Fruit fly (Drosophila melanogaster): ENCODE data around the gene tai.

tai gene

DNA sequence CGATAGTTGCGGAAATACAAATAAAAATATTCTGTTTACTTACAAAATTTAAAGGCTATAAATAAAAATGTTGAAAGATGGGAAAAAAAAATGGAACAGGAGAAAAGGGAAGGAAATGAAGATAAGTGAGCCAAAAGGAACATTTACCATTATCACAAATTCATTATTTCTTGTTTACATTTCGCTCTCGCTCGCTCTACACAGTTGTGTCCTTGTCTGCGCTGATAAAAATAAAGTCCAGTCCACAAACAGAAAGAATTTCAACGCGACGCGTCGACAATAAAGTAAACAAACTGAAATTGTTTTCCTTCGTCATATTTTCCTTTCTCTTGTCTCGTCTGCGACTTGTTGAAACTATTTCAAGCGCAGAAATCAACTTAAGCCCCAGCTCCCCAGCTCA lies 22.7 kb downstream of the tai start:
- TF ChIP-seq usp (GFP tag; optimal IDR thresholded peaks at IDR 0.05) (no peak), psq (optimal IDR thresholded peaks at IDR 0.05) (no peak), Dll (optimal IDR thresholded peaks at IDR 0.05) (no peak), EcR (GFP tag; optimal IDR thresholded peaks at IDR 0.05) (no peak), CG8478 (optimal IDR thresholded peaks at IDR 0.05) (no peak), pan (optimal IDR thresholded peaks at IDR 0.05) (no peak)

DNA sequence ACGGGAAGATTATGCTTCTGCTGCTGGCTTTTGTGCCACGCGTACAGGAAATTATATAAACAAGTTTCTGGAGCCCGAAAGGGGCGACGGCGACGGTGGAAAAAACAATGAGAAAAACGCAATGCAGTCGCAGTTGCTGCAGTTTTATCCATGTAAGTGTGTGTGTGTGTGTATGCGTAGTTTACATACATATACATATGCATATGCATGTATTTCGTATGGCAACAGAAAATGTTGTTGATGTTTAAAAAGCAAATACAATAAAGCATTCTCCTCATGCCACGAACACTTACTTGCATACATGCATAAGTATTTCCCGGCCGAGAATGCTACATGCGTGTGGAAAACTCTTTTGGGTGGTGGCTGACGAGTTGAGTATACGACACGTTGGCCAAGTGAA lies 23.7 kb downstream of the tai start:
- TF ChIP-seq Dll (optimal IDR thresholded peaks at IDR 0.05) = no peak
- TF ChIP-seq pan (optimal IDR thresholded peaks at IDR 0.05) = no peak
- no peak for TF ChIP-seq usp (GFP tag; optimal IDR thresholded peaks at IDR 0.05)
- no peak for TF ChIP-seq EcR (GFP tag; optimal IDR thresholded peaks at IDR 0.05)
- no peak for TF ChIP-seq CG8478 (optimal IDR thresholded peaks at IDR 0.05)
- no peak for TF ChIP-seq psq (optimal IDR thresholded peaks at IDR 0.05)

DNA sequence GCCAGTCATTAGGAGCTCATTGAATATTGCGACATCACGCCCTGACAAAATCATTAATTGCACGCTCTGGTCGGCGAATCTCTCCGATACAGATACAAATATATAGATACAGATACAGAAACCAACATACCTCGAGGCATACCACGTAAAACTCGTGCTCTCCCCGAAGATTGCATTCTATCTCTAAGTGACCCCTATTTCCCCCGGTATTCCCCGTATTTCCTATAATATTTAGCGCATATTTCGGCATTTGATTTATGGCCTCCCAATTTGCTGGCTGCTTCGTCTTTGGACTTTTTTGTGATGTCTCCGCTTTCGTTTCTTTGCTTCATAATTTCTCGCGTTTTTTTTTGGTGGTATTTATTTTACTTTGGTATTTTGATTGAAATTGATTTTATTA lies 25.7 kb downstream of the tai start:
- TF ChIP-seq CG8478 (optimal IDR thresholded peaks at IDR 0.05) (no peak), Dll (optimal IDR thresholded peaks at IDR 0.05) (no peak), psq (optimal IDR thresholded peaks at IDR 0.05) (no peak), EcR (GFP tag; optimal IDR thresholded peaks at IDR 0.05) (no peak), usp (GFP tag; optimal IDR thresholded peaks at IDR 0.05) (no peak)

DNA sequence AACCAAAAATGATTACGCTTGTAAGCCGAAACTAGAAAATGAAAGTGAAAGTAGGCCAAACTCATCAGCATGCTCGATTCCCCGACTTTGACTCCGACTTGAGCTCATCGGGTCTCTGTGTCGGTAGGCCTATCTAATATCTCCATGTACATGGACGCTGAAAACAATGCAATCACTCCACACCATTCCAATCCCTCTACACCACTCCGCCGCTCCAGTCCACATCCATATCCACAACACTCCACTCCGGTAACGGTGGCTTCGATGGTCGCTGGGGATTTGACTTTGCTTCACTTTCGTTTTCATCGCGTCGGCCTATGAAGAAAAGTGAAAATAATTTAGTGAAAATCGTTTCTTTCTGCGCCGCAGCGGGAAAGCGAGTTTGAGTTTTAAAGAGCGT lies 27.1 kb downstream of the tai start:
- TF ChIP-seq usp (GFP tag; optimal IDR thresholded peaks at IDR 0.05) = no peak
- no peak for TF ChIP-seq CG8478 (optimal IDR thresholded peaks at IDR 0.05)
- TF ChIP-seq EcR (GFP tag; optimal IDR thresholded peaks at IDR 0.05) = no peak
- no peak for TF ChIP-seq Dll (optimal IDR thresholded peaks at IDR 0.05)
- TF ChIP-seq psq (optimal IDR thresholded peaks at IDR 0.05) = no peak
- TF ChIP-seq pan (optimal IDR thresholded peaks at IDR 0.05) = no peak

DNA sequence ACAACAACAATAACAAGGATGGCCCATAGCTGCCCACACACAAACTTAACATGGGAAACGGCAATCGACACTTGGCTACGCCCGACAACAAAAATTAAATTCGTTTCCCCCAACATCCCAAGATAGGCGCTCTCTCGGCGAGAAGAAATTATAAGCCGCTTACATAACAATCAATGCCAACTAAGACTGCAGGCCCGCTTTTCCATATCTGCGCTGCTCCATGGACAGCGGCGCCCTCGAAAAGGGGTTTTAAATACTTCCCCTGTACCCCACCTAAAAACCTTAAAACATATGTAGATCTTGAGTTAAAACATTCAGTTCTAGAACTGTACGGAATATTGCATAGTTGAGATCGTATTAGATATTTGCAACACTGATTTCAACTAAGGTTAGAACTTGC lies 28.1 kb downstream of the tai start:
- TF ChIP-seq CG8478 (optimal IDR thresholded peaks at IDR 0.05) (no peak), EcR (GFP tag; optimal IDR thresholded peaks at IDR 0.05) (no peak), pan (optimal IDR thresholded peaks at IDR 0.05) (no peak), psq (optimal IDR thresholded peaks at IDR 0.05) (no peak), usp (GFP tag; optimal IDR thresholded peaks at IDR 0.05) (no peak), Dll (optimal IDR thresholded peaks at IDR 0.05) (no peak)

DNA sequence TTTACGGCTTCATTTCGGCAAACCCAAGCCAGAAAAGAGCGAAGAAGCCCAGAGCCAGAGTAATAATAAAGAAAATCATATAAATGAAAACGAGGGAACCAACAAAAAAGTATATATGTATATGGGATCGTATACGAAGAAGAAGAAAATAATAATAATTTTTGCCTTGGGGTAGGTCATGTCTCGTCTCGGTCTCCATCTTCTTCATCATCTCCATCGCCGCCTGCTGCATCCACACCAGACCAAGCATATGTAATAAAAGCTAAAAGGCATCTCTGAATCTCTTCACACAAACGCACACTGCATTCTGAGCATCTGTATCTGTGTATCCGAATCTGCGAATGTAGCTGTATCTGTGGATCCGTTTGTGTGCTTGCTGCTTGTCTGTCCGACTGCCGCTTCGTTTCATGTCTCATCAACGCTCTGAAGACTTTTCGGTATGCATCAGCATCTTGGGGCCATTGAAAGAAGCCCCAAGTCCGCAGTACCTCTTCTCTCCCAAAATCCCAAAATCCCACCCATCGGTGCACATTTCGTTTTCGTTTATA lies 31.8 kb downstream of the tai start:
- TF ChIP-seq EcR (GFP tag; optimal IDR thresholded peaks at IDR 0.05) = no peak

DNA sequence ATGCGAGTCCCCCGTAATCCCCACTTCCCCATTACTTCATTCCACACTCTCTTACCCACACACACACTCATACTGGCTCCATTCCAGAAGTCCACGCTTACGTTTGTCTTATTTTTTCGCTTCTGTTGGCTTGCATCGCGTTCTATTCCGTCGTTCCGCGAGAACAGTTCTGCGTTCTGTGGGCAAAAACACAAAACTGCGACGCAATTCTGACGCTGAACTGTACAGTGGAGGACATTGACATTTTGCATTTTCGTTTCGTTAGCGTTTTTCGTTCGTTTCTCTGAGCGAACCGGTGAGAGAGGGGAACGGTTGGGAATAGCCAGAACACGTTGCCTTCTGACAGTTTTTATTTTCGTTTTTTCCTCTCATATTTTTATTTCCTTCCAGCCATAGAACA lies 36.8 kb downstream of the tai start:
- TF ChIP-seq Dll (optimal IDR thresholded peaks at IDR 0.05) (no peak), CG8478 (optimal IDR thresholded peaks at IDR 0.05) (no peak), usp (GFP tag; optimal IDR thresholded peaks at IDR 0.05) (no peak), pan (optimal IDR thresholded peaks at IDR 0.05) (no peak), EcR (GFP tag; optimal IDR thresholded peaks at IDR 0.05) (peak; percentile 81 to 98)

DNA sequence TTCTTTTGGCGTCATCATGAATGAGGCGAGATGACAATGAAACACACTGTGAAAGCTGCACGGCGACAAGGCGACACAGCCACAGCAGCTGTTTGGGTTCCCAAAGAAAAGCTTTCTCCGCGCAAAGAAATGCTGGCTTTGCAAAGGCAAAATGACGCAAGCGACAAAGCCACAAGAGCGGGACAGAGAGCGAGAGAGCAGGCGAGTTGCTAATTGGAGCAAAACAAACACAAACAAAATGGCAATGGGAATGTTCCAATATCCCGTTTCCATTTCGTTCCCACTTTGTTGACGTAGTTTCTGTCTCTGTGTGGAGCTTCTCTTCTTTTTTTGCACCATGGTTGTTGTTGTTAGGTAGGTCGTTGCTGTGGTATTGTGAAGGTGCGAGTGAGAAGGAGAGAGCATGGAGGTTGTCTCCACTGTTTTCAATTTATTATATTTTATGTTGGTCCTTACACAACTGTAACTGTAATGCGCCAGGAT lies 38.6 kb downstream of the tai start:
- TF ChIP-seq EcR (GFP tag; optimal IDR thresholded peaks at IDR 0.05) (peak; percentile 18 to 51), CG8478 (optimal IDR thresholded peaks at IDR 0.05) (no peak)

DNA sequence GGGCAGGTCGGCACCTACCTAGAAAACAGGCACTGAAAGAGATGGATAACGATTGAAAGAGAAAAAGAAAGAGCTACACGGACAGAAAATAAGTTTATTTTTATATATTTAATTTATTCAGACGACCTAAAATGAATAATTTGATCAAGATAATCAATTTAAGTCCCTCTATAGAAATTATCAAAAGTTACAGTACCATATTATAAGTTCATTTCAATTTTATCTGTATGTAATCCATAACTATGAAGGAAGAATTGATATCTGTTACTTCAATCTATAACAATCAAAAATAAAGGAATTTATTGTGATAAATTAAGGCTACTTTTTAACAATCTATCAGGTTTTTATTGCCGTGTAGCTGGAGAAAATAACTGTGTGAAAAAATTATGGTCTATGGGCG lies 39.8 kb downstream of the tai start:
- no peak for TF ChIP-seq usp (GFP tag; optimal IDR thresholded peaks at IDR 0.05)
- TF ChIP-seq pan (optimal IDR thresholded peaks at IDR 0.05) = no peak
- no peak for TF ChIP-seq CG8478 (optimal IDR thresholded peaks at IDR 0.05)
- TF ChIP-seq Dll (optimal IDR thresholded peaks at IDR 0.05) = no peak
- TF ChIP-seq psq (optimal IDR thresholded peaks at IDR 0.05) = no peak
- TF ChIP-seq EcR (GFP tag; optimal IDR thresholded peaks at IDR 0.05) = no peak

DNA sequence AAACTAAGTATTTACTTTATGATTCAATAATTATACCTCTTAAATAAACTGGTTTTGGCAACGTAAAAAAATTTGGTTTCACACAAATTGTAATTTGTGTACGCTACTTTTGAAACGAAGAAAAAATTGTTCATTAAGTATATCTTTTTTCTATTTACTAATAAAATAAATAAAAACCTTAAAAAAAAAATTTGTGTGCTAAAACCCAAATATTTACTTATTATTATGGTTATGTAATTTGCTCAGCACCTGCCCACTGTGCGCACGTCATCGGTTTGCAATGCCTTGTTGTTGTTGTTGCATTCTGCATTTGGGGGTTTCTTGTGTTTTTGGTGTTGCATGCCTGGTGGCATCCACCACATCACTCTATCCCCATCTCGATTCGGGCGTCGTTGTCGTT lies 40.6 kb downstream of the tai start:
- TF ChIP-seq psq (optimal IDR thresholded peaks at IDR 0.05) (no peak), EcR (GFP tag; optimal IDR thresholded peaks at IDR 0.05) (no peak)

DNA sequence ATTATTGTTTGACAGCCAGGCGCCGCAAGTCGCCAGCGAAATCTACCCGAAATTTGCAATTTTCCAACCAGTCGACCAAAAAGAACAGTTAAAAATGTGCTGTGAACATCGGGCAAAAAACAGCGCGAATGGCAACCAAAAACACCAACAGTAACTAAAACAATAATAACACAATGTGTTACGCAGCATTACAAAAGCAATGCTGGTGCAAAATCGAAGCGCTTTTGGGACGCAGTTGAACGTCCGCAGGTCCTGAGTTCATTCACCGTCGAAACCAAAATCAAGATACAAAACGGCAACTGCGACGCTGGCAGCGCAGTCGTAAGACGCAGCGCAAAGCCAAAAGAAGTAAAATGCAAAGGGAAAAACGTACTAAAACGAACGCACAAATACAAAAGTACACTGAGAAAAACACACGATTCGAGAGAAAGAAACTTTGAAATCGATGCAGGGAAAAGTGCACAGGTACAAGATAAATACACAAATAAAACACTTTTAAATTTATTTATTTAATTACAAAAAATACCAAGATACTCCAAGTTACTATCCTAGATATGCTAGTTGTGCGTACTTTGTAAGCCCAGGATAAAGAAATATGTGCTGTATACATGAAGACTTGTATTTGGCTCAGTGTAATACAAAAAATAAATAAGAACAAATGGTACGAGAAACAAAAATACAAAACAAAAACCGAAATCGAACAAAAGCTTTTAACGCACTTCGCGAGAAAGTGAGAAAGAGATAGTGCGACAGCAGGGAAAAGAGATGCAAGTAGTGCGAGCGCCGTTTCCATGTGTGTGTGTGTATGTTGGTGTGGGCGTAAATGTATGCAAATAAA lies 44.5 kb downstream of the tai start:
- no peak for TF ChIP-seq pan (optimal IDR thresholded peaks at IDR 0.05)
- TF ChIP-seq EcR (GFP tag; optimal IDR thresholded peaks at IDR 0.05) = peak; percentile 78 to 97

DNA sequence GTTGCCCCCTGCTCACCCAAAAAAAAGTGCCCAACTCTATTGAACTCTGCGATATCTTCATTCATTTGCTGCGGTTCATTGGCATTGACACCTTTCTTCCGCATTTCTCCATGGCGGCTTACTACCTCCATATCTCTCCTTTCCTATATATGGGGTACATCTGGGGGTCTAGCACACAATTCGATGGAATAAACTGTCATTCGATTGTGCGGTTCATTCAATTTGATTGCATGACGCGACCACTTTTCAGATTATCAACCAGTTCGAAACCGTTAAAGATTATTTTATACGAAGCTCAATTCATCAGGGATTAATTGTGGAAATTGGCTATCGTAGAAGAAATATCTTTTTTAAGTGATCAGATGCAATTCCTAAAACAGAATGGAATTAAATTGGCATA lies 47.0 kb downstream of the tai start:
- TF ChIP-seq pan (optimal IDR thresholded peaks at IDR 0.05) = no peak
- no peak for TF ChIP-seq Dll (optimal IDR thresholded peaks at IDR 0.05)
- TF ChIP-seq psq (optimal IDR thresholded peaks at IDR 0.05) = no peak
- no peak for TF ChIP-seq CG8478 (optimal IDR thresholded peaks at IDR 0.05)
- no peak for TF ChIP-seq usp (GFP tag; optimal IDR thresholded peaks at IDR 0.05)
- no peak for TF ChIP-seq EcR (GFP tag; optimal IDR thresholded peaks at IDR 0.05)

DNA sequence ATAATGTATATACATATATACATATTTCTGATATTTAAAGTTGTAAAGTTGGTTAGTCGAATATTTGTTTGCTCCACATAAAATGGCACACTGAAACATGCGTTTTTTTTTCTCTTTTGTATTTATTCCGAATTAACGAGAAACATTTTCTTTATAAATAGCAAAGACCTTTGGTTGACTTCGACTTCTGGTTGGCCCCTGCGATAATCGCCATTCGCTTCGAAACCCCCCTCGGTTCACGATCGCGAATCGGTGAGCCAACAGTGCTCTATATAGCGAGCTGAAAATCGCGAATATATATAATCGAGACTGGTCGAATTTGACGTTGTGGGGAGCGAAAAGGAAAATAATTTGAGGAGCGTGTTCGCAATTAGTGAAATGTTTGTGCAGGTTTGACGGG lies 49.3 kb downstream of the tai start:
- TF ChIP-seq usp (GFP tag; optimal IDR thresholded peaks at IDR 0.05) (no peak), CG8478 (optimal IDR thresholded peaks at IDR 0.05) (no peak), pan (optimal IDR thresholded peaks at IDR 0.05) (no peak), EcR (GFP tag; optimal IDR thresholded peaks at IDR 0.05) (no peak), Dll (optimal IDR thresholded peaks at IDR 0.05) (no peak), psq (optimal IDR thresholded peaks at IDR 0.05) (no peak)

Measured in whole organism.